Fruit fly (Drosophila melanogaster) whole organism, embryonic: Measurements from ENCODE around the gene mirr.

Experiments
- ATbp ChIP-seq: fragments of 200-800 bp; sonication (Bioruptor generic); optimal IDR thresholded peaks from 2 replicates; lab custom pipeline; 2017; ENCODE audit warnings: missing biosample characterization, mild to moderate bottlenecking, missing genetic modification characterization, missing genetic modification reagents
- Blimp-1 ChIP-seq: fragments of 200-800 bp; sonication (Bioruptor generic); optimal IDR thresholded peaks from 3 replicates; lab custom pipeline; 2018; ENCODE audit warnings: missing biosample characterization, missing genetic modification characterization, mild to moderate bottlenecking, moderate library complexity, missing genetic modification reagents
- CG10431 ChIP-seq: fragments of 200-800 bp; sonication (Bioruptor generic); optimal IDR thresholded peaks from 3 replicates; lab custom pipeline; 2018; ENCODE audit warnings: missing biosample characterization, mild to moderate bottlenecking, missing genetic modification characterization
- CG13424 ChIP-seq: fragments of 200-800 bp; sonication (Bioruptor generic); optimal IDR thresholded peaks from 2 replicates; lab custom pipeline; 2019; ENCODE audit warnings: missing biosample characterization, mild to moderate bottlenecking, missing genetic modification characterization, moderate library complexity
- CG14014 ChIP-seq: fragments of 200-800 bp; sonication (Bioruptor generic); IDR thresholded peaks from 2 replicates; pipeline ENCODE4 v1.3.6; 2022; ENCODE audit warnings: missing biosample characterization, missing genetic modification characterization
- CG1529 ChIP-seq: fragments of 200-800 bp; sonication (Bioruptor generic); optimal IDR thresholded peaks from 3 replicates; lab custom pipeline; 2018; ENCODE audit warnings: missing biosample characterization, missing genetic modification characterization
- CG15601 ChIP-seq: fragments of 200-800 bp; sonication (Bioruptor generic); optimal IDR thresholded peaks from 3 replicates; lab custom pipeline; 2019; ENCODE audit warnings: missing biosample characterization, mild to moderate bottlenecking, missing genetic modification characterization, moderate library complexity
- CG1602 ChIP-seq: fragments of 200-800 bp; sonication (Bioruptor generic); optimal IDR thresholded peaks from 3 replicates; lab custom pipeline; 2016; ENCODE audit warnings: missing biosample characterization, missing genetic modification characterization
- CG16815 ChIP-seq: fragments of 200-800 bp; sonication (Bioruptor generic); optimal IDR thresholded peaks from 3 replicates; lab custom pipeline; 2017; ENCODE audit warnings: missing biosample characterization, mild to moderate bottlenecking, missing genetic modification characterization
- CG1792 ChIP-seq: fragments of 200-800 bp; sonication (Bioruptor generic); optimal IDR thresholded peaks from 2 replicates; lab custom pipeline; 2016; ENCODE audit warnings: missing biosample characterization, missing genetic modification characterization
- CG2199 ChIP-seq: fragments of 200-800 bp; sonication (Bioruptor generic); IDR thresholded peaks from 3 replicates; pipeline ENCODE4 v1.3.6; 2022; ENCODE audit warnings: missing biosample characterization, missing genetic modification characterization
- CG4282 ChIP-seq: fragments of 200-800 bp; sonication (Bioruptor generic); optimal IDR thresholded peaks from 2 replicates; lab custom pipeline; 2016; ENCODE audit warnings: missing biosample characterization, missing genetic modification characterization
- CG5180 ChIP-seq: fragments of 200-800 bp; sonication (Bioruptor generic); optimal IDR thresholded peaks from 3 replicates; lab custom pipeline; 2017; ENCODE audit warnings: missing biosample characterization, missing genetic modification characterization, mild to moderate bottlenecking, moderate library complexity, missing genetic modification reagents
- CG5245 ChIP-seq: fragments of 200-800 bp; sonication (Bioruptor generic); optimal IDR thresholded peaks from 3 replicates; lab custom pipeline; 2016; ENCODE audit warnings: missing biosample characterization, missing genetic modification characterization
- CG6854 ChIP-seq: fragments of 200-800 bp; sonication (Bioruptor generic); optimal IDR thresholded peaks from 3 replicates; lab custom pipeline; 2017; ENCODE audit warnings: missing biosample characterization, mild to moderate bottlenecking, missing genetic modification characterization
- CG9876 ChIP-seq: fragments of 200-800 bp; sonication (Bioruptor generic); optimal IDR thresholded peaks from 2 replicates; lab custom pipeline; 2016; ENCODE audit warnings: missing biosample characterization, missing genetic modification characterization
- CG9932 ChIP-seq: fragments of 200-800 bp; sonication (Bioruptor generic); IDR thresholded peaks from 2 replicates; pipeline ENCODE4 v1.3.6; 2022; ENCODE audit warnings: missing biosample characterization, missing genetic modification characterization
- CkIIα-i1 ChIP-seq: fragments of 200-800 bp; sonication (Bioruptor generic); IDR thresholded peaks from 2 replicates; pipeline ENCODE4 v1.3.6; 2022; ENCODE audit warnings: missing biosample characterization, missing genetic modification characterization
- Doc3 ChIP-seq: fragments of 200-800 bp; sonication (Bioruptor generic); IDR thresholded peaks from 3 replicates; pipeline ENCODE4 v1.3.6; 2022; ENCODE audit warnings: missing biosample characterization, missing genetic modification characterization; ENCODE audit not compliant: partially characterized antibody
- Elba2 ChIP-seq: fragments of 200-800 bp; sonication (Bioruptor generic); optimal IDR thresholded peaks from 3 replicates; lab custom pipeline; 2016; ENCODE audit warnings: missing biosample characterization, missing genetic modification characterization
- Neu2 ChIP-seq: fragments of 200-800 bp; sonication (Bioruptor generic); optimal IDR thresholded peaks from 3 replicates; lab custom pipeline; 2016; ENCODE audit warnings: missing biosample characterization, missing genetic modification characterization, borderline replicate concordance
- Spps ChIP-seq: fragments of 200-800 bp; sonication (Bioruptor generic); optimal IDR thresholded peaks from 2 replicates; lab custom pipeline; 2018; ENCODE audit warnings: missing biosample characterization, mild to moderate bottlenecking, missing genetic modification characterization
- bab2 ChIP-seq: fragments of 200-800 bp; sonication (Bioruptor generic); optimal IDR thresholded peaks from 2 replicates; lab custom pipeline; 2016; ENCODE audit warnings: missing biosample characterization, missing genetic modification characterization
- btn ChIP-seq: fragments of 200-800 bp; sonication (Bioruptor generic); optimal IDR thresholded peaks from 2 replicates; lab custom pipeline; 2016; ENCODE audit warnings: missing biosample characterization, missing genetic modification characterization
- cas ChIP-seq: fragments of 200-800 bp; sonication (Bioruptor generic); IDR thresholded peaks from 2 replicates; pipeline ENCODE4 v1.3.6; 2022; ENCODE audit warnings: missing biosample characterization, missing genetic modification characterization
- caup ChIP-seq: fragments of 200-800 bp; sonication (Bioruptor generic); optimal IDR thresholded peaks from 3 replicates; lab custom pipeline; 2017; ENCODE audit warnings: missing biosample characterization, mild to moderate bottlenecking, missing genetic modification characterization, moderate library complexity; ENCODE audit not compliant: severe bottlenecking
- corto ChIP-seq: fragments of 200-800 bp; sonication (Bioruptor generic); optimal IDR thresholded peaks from 2 replicates; lab custom pipeline; 2016; ENCODE audit warnings: missing biosample characterization, mild to moderate bottlenecking, missing genetic modification characterization, moderate library complexity
- crol ChIP-seq: fragments of 200-800 bp; sonication (Bioruptor generic); IDR thresholded peaks from 2 replicates; pipeline ENCODE4 v1.3.6; 2022; ENCODE audit warnings: missing biosample characterization, missing genetic modification characterization
- dpn ChIP-seq, 2 experiments: fragments of 200-800 bp; sonication (Bioruptor generic); optimal IDR thresholded peaks; 3 replicates each; lab custom pipeline; 2016; ENCODE audit warnings: missing biosample characterization in 2 of 2, missing genetic modification characterization in 2 of 2
- ems ChIP-seq: fragments of 200-800 bp; sonication (Bioruptor generic); optimal IDR thresholded peaks from 3 replicates; lab custom pipeline; 2016; ENCODE audit warnings: missing biosample characterization, missing genetic modification characterization
- exex ChIP-seq: fragments of 200-800 bp; sonication (Bioruptor generic); optimal IDR thresholded peaks from 4 replicates; lab custom pipeline; 2018; ENCODE audit warnings: missing biosample characterization, mild to moderate bottlenecking, missing genetic modification characterization, moderate library complexity
- grau ChIP-seq: fragments of 200-800 bp; optimal IDR thresholded peaks from 3 replicates; lab custom pipeline; 2019; ENCODE audit warnings: missing biosample characterization, mild to moderate bottlenecking, missing genetic modification characterization, moderate library complexity
- grn ChIP-seq: fragments of 200-800 bp; sonication (Bioruptor generic); optimal IDR thresholded peaks from 3 replicates; lab custom pipeline; 2017; ENCODE audit warnings: missing biosample characterization, missing genetic modification characterization
- gsb-n ChIP-seq: fragments of 200-800 bp; sonication (Bioruptor generic); optimal IDR thresholded peaks from 3 replicates; lab custom pipeline; 2018; ENCODE audit warnings: missing biosample characterization, mild to moderate bottlenecking, missing genetic modification characterization
- hkb ChIP-seq, 2 experiments: fragments of 200-800 bp in 1 of 2; fragments of >200 bp in 1 of 2; sonication (Bioruptor generic) in 1 of 2; IDR thresholded peaks in 1 of 2; optimal IDR thresholded peaks in 1 of 2; 2 replicates each; pipeline versions ENCODE4 v1.3.6 to Lab custom; 2017 to 2022; ENCODE audit warnings: missing biosample characterization in 1 of 2, missing genetic modification characterization in 1 of 2
- klu ChIP-seq: fragments of 200-800 bp; sonication (Bioruptor generic); IDR thresholded peaks from 2 replicates; pipeline ENCODE4 v1.3.6; 2022; ENCODE audit warnings: missing biosample characterization, missing genetic modification characterization
- lilli ChIP-seq: fragments of 200-800 bp; sonication (Bioruptor generic); optimal IDR thresholded peaks from 3 replicates; lab custom pipeline; 2016; ENCODE audit warnings: missing biosample characterization, missing genetic modification characterization
- maf-S ChIP-seq: fragments of 200-800 bp; sonication (Bioruptor generic); optimal IDR thresholded peaks from 2 replicates; lab custom pipeline; 2016; ENCODE audit warnings: missing biosample characterization, missing genetic modification characterization
- mirr ChIP-seq: fragments of 200-800 bp; sonication (Bioruptor generic); optimal IDR thresholded peaks from 3 replicates; lab custom pipeline; 2018; ENCODE audit warnings: missing biosample characterization, mild to moderate bottlenecking, missing genetic modification characterization
- mld ChIP-seq: fragments of 200-800 bp; sonication (Bioruptor generic); IDR thresholded peaks from 3 replicates; pipeline ENCODE4 v1.3.6; 2022; ENCODE audit warnings: missing biosample characterization, missing genetic modification characterization; ENCODE audit not compliant: partially characterized antibody
- pan ChIP-seq, 4 experiments: fragments of >200 bp in 3 of 4; fragments of 200-800 bp in 1 of 4; sonication (Bioruptor generic) in 1 of 4; optimal IDR thresholded peaks in 3 of 4; IDR thresholded peaks in 1 of 4; 2 replicates each; pipeline versions ENCODE4 v1.3.6 to Lab custom; 2017 to 2022; ENCODE audit warnings: missing biosample characterization in 2 of 4, missing genetic modification characterization in 2 of 4, mixed read lengths in 1 of 4
- ranshi ChIP-seq: fragments of 200-800 bp; sonication (Bioruptor generic); IDR thresholded peaks from 2 replicates; pipeline ENCODE4 v1.3.6; 2022; ENCODE audit warnings: missing biosample characterization, missing genetic modification characterization
- schlank ChIP-seq: fragments of 200-800 bp; sonication (Bioruptor generic); optimal IDR thresholded peaks from 2 replicates; lab custom pipeline; 2018; ENCODE audit warnings: missing biosample characterization, mild to moderate bottlenecking, missing genetic modification characterization
- sens ChIP-seq: fragments of 200-800 bp; sonication (Bioruptor generic); peaks from one replicate; lab custom pipeline; 2016; ENCODE audit warnings: missing biosample characterization, missing genetic modification characterization
- seq ChIP-seq: fragments of 200-800 bp; sonication (Bioruptor generic); IDR thresholded peaks from 2 replicates; pipeline ENCODE4 v1.3.6; 2022; ENCODE audit warnings: missing biosample characterization, missing genetic modification characterization
- slbo ChIP-seq: fragments of 200-800 bp; sonication (Bioruptor generic); IDR thresholded peaks from 2 replicates; pipeline ENCODE4 v1.3.6; 2022; ENCODE audit warnings: missing biosample characterization, missing genetic modification characterization
- tin ChIP-seq: fragments of 200-800 bp; sonication (Bioruptor generic); optimal IDR thresholded peaks from 3 replicates; lab custom pipeline; 2016; ENCODE audit warnings: missing biosample characterization, missing genetic modification characterization
- vnd ChIP-seq: fragments of 200-800 bp; sonication (Bioruptor generic); IDR thresholded peaks from 3 replicates; pipeline ENCODE4 v1.3.6; 2022; ENCODE audit warnings: missing biosample characterization, missing genetic modification characterization; ENCODE audit not compliant: partially characterized antibody

The mirr gene

dm6 chr3L:12694539-12695525 is 1.4 kb downstream of the mirr start:
- TF ChIP-seq Doc3 (GFP tag; lab: Robert Waterston, UW): no peak
- TF ChIP-seq lilli: no peak
- no peak for TF ChIP-seq gsb-n (tag; lab: Kevin White, UChicago)
- no peak for TF ChIP-seq CG5245 (GFP tag; lab: Kevin White, UChicago)
- TF ChIP-seq CG16815: no peak
- TF ChIP-seq pan (optimal IDR thresholded peaks at IDR 0.05; lab: Kevin White, UChicago): no peak
- TF ChIP-seq pan (GFP tag; optimal IDR thresholded peaks at IDR 0.05 in 1 of 2, IDR thresholded peaks at IDR 0.05 in 1 of 2): peak in 1 of 2 experiments; percentile 41
- TF ChIP-seq vnd (GFP tag; lab: Robert Waterston, UW): 0 out of 3 replicates have a peak, but pooled peaks have one; percentile 22
- peak; percentile 17 for TF ChIP-seq CG5180 (GFP tag; lab: Kevin White, UChicago)
- no peak for TF ChIP-seq CG1602 (GFP tag; lab: Kevin White, UChicago)
- TF ChIP-seq grn (GFP tag; lab: Kevin White, UChicago): peak; percentile 75
- no peak for TF ChIP-seq CG15601 (tag; lab: Kevin White, UChicago)
- no peak for TF ChIP-seq maf-S (GFP tag; lab: Kevin White, UChicago)
- 0 out of 3 replicates have a peak, but pooled peaks have one; percentile 12 for TF ChIP-seq CG2199 (GFP tag; lab: Robert Waterston, UW)
- TF ChIP-seq CG1792 (GFP tag; lab: Kevin White, UChicago): no peak
- peak; percentile 19 for TF ChIP-seq Neu2 (GFP tag; lab: Kevin White, UChicago)
- TF ChIP-seq klu: no peak
- TF ChIP-seq exex (tag; lab: Kevin White, UChicago): peak; percentile 59
- TF ChIP-seq cas: no peak
- TF ChIP-seq grau (tag; lab: Kevin White, UChicago): no peak
- no peak for TF ChIP-seq CG6854 (GFP tag; lab: Kevin White, UChicago)
- TF ChIP-seq Blimp-1 (GFP tag; lab: Kevin White, UChicago): no peak
- no peak for TF ChIP-seq ems (GFP tag; lab: Kevin White, UChicago)
- peak; percentile 95 for TF ChIP-seq mirr (GFP tag; lab: Kevin White, UChicago)
- TF ChIP-seq Elba2 (GFP tag; lab: Kevin White, UChicago): peak; percentile 94
- TF ChIP-seq dpn (GFP tag; optimal IDR thresholded peaks at IDR 0.05; lab: Kevin White, UChicago): no peak
- TF ChIP-seq CG4282 (GFP tag; lab: Kevin White, UChicago): no peak
- TF ChIP-seq CG9876: no peak
- no peak for TF ChIP-seq CG14014 (GFP tag; lab: Robert Waterston, UW)
- TF ChIP-seq schlank (tag; lab: Kevin White, UChicago): no peak
- TF ChIP-seq seq (GFP tag; lab: Robert Waterston, UW): no peak
- no peak for TF ChIP-seq hkb (optimal IDR thresholded peaks at IDR 0.05; lab: Kevin White, UChicago)
- TF ChIP-seq hkb (GFP tag; IDR thresholded peaks at IDR 0.05; lab: Robert Waterston, UW): no peak

DNA sequence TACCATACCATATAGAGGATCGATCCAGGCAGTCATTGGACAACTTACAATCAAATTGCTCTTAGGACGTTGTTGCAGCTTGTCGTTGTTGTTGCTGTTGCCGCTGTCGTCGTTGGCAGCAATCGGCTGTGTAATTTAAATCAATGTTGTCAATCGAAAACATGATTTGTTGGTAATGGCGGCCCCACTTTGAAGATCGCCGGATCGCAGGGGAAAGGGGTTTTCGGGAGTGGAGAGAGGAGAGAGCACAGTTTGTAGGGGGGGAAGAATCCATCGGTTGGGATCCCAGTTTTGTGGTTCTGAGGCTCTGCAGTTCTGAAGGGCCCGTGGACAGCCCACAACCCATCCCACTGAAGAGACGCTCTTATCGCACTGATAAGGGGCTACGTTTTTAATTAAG is 2.3 kb downstream of the mirr start:
- TF ChIP-seq mirr (GFP tag; lab: Kevin White, UChicago): peak; percentile 95
- TF ChIP-seq tin (GFP tag; lab: Kevin White, UChicago): no peak
- no peak for TF ChIP-seq CG9932 (GFP tag; lab: Robert Waterston, UW)
- TF ChIP-seq ATbp (GFP tag; lab: Kevin White, UChicago): no peak
- no peak for TF ChIP-seq btn (GFP tag; lab: Kevin White, UChicago)
- TF ChIP-seq CG1529: no peak
- no peak for TF ChIP-seq mld (GFP tag; lab: Robert Waterston, UW)
- peak; percentile 83 for TF ChIP-seq crol (GFP tag; lab: Robert Waterston, UW)
- no peak for TF ChIP-seq slbo (GFP tag; lab: Robert Waterston, UW)
- peak; percentile 52 for TF ChIP-seq grn (GFP tag; lab: Kevin White, UChicago)
- no peak for TF ChIP-seq CkIIα-i1
- TF ChIP-seq CG13424 (tag; lab: Kevin White, UChicago): no peak
- TF ChIP-seq bab2: no peak
- no peak for TF ChIP-seq Spps (tag; lab: Kevin White, UChicago)
- TF ChIP-seq caup (GFP tag; lab: Kevin White, UChicago): peak; percentile 55
- TF ChIP-seq corto (GFP tag; lab: Kevin White, UChicago): no peak
- no peak for TF ChIP-seq CG10431 (GFP tag; lab: Kevin White, UChicago)
- no peak for TF ChIP-seq ranshi (GFP tag; lab: Robert Waterston, UW)
- peak; percentile 37 for TF ChIP-seq sens (GFP tag; lab: Kevin White, UChicago)
